Worm (Caenorhabditis elegans): ENCODE measurements around the gene R07G3.7.

DNA sequence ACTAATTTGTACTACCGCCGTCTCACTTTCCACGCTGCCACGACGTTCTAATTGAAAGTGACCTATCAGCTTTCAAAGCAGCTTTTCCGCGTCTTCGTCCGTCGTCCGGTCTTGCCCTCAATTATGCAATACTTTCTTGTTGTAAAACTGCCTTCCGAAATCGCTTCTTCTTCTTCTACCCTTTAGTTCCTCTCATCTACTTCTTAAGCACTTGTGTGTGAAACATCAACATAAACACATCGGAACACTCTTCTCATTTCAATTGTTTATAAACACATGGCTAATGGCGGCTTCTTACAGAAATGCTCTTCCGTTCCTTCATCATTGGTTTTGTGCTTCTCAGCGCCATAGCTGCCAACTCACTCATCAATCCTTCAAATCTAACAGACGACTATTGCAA, 43.2 kb downstream of the R07G3.7 start, which contains the start of gene F35D2.3:
- TF ChIP-seq gmeb-2 (tag; optimal IDR thresholded peaks at IDR 0.05) (no peak), hlh-30 (tag; optimal IDR thresholded peaks at IDR 0.05; ENCODE audit: insufficient read depth) (no peak), sox-4 (tag; optimal IDR thresholded peaks at IDR 0.05) (no peak), dmd-4 (tag; optimal IDR thresholded peaks at IDR 0.05; ENCODE audit: borderline replicate concordance) (no peak), ref-2 (tag; optimal IDR thresholded peaks at IDR 0.05) (no peak), unc-55 (GFP tag; optimal IDR thresholded peaks at IDR 0.05) (no peak), sdc-2 (tag; optimal IDR thresholded peaks at IDR 0.05) (no peak), hlh-15 (tag; optimal IDR thresholded peaks at IDR 0.05) (no peak), ceh-30 (tag; optimal IDR thresholded peaks at IDR 0.05) (no peak), ceh-31 (tag; optimal IDR thresholded peaks at IDR 0.05) (no peak), ceh-45 (GFP tag; IDR thresholded peaks at IDR 0.05) (no peak), ama-1 (optimal IDR thresholded peaks at IDR 0.05) (no peak), ceh-22 (tag; optimal IDR thresholded peaks at IDR 0.05) (no peak), C08G9.2 (tag; optimal IDR thresholded peaks at IDR 0.05) (no peak)
